Worm (Caenorhabditis elegans): ENCODE measurements around the gene nmy-1.

DNA sequence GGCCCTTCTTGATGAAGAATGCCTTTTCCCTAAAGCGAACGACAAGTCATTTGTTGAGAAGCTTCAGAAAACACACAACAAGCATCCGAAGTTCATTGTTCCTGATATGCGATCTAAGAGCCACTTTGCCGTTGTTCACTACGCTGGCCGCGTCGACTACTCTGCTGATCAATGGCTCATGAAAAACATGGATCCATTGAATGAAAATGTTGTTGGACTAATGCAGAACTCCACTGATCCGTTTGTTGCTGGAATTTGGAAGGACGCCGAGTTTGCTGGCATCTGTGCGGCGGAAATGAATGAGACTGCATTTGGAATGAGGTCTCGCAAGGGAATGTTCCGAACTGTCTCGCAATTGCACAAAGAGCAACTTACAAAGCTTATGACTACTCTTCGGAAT lies 3.4 kb downstream of the nmy-1 start:
- no peak for TF ChIP-seq snpc-4 (tag; optimal IDR thresholded peaks at IDR 0.05)
- TF ChIP-seq nhr-25 (tag; optimal IDR thresholded peaks at IDR 0.05), result no peak
- no peak for TF ChIP-seq R02D3.7 (tag; optimal IDR thresholded peaks at IDR 0.05)
- no peak for TF ChIP-seq pha-4 (tag; optimal IDR thresholded peaks at IDR 0.05)
- no peak for TF ChIP-seq nhr-237 (tag; optimal IDR thresholded peaks at IDR 0.05)

Data from whole organism, L3 larva.